Worm (Caenorhabditis elegans) whole organism, L3 larva: ENCODE results near the gene fut-2.

ENCODE experiments used
- ceh-9 ChIP-seq: sonication (generic microtip); optimal IDR thresholded peaks from 2 replicates; lab custom pipeline; 2018; ENCODE audit warnings: missing biosample characterization, missing genetic modification characterization
- elt-2 ChIP-seq: sonication (generic microtip); optimal IDR thresholded peaks from 2 replicates; lab custom pipeline; 2016; ENCODE audit warnings: missing genetic modification reagents, mild to moderate bottlenecking, missing genetic modification characterization, missing compliant biosample characterization
- elt-3 ChIP-seq, 3 experiments: fragments of 150-350 bp in 1 of 3; sonication (generic microtip) in 2 of 3; optimal IDR thresholded peaks; 2 replicates in 2 of 3; 4 replicates in 1 of 3; lab custom pipeline; 2014 to 2017; ENCODE audit warnings: missing biosample characterization in 3 of 3, missing genetic modification characterization in 3 of 3
- fkh-10 ChIP-seq: sonication (generic microtip); optimal IDR thresholded peaks from 2 replicates; lab custom pipeline; 2017; ENCODE audit warnings: missing biosample characterization, missing genetic modification reagents, missing genetic modification characterization
- lin-39 ChIP-seq: fragments of 150-350 bp; optimal IDR thresholded peaks from 2 replicates; lab custom pipeline; 2018; ENCODE audit warnings: missing biosample characterization, missing genetic modification reagents, missing genetic modification characterization
- mdl-1 ChIP-seq: fragments of 150-350 bp; optimal IDR thresholded peaks from 2 replicates; lab custom pipeline; 2014; ENCODE audit warnings: missing biosample characterization, missing genetic modification characterization
- nhr-11 ChIP-seq: fragments of 150-350 bp; optimal IDR thresholded peaks from 2 replicates; lab custom pipeline; 2014; ENCODE audit warnings: missing biosample characterization, missing genetic modification characterization
- nhr-237 ChIP-seq: fragments of 150-350 bp; optimal IDR thresholded peaks from 2 replicates; lab custom pipeline; 2014; ENCODE audit warnings: missing biosample characterization, missing genetic modification characterization
- nhr-25 ChIP-seq: sonication (generic microtip); optimal IDR thresholded peaks from 2 replicates; lab custom pipeline; 2017; ENCODE audit warnings: missing biosample characterization, missing genetic modification characterization
- skn-1 ChIP-seq: fragments of 150-350 bp; optimal IDR thresholded peaks from 2 replicates; lab custom pipeline; 2014; ENCODE audit warnings: missing biosample characterization, missing genetic modification characterization
- snpc-4 ChIP-seq: fragments of 150-350 bp; optimal IDR thresholded peaks from 2 replicates; lab custom pipeline; 2014; ENCODE audit warnings: missing biosample characterization, missing genetic modification characterization
- zag-1 ChIP-seq: fragments of 150-350 bp; optimal IDR thresholded peaks from 2 replicates; lab custom pipeline; 2014; ENCODE audit warnings: missing biosample characterization, missing genetic modification characterization
- ztf-11 ChIP-seq: fragments of 150-350 bp; optimal IDR thresholded peaks from 2 replicates; lab custom pipeline; 2014; ENCODE audit warnings: missing biosample characterization, missing genetic modification characterization

ce11 chrV:6611504-6611903 is 35.8 kb upstream of the fut-2 start:
- no peak for TF ChIP-seq nhr-237 (tag; lab: Kevin White, UChicago)
- TF ChIP-seq nhr-11 (tag; lab: Kevin White, UChicago): no peak
- no peak for TF ChIP-seq zag-1 (tag; lab: Kevin White, UChicago)
- TF ChIP-seq ztf-11: no peak
- TF ChIP-seq lin-39 (tag; lab: Kevin White, UChicago): no peak
- TF ChIP-seq fkh-10 (GFP tag; lab: Kevin White, UChicago): no peak
- no peak for TF ChIP-seq snpc-4
- TF ChIP-seq skn-1 (tag; lab: Kevin White, UChicago): no peak
- TF ChIP-seq elt-3 (tag; optimal IDR thresholded peaks at IDR 0.05; lab: Kevin White, UChicago): no peak
- TF ChIP-seq elt-2: no peak
- TF ChIP-seq nhr-25 (tag; lab: Kevin White, UChicago): no peak
- no peak for TF ChIP-seq mdl-1 (tag; lab: Kevin White, UChicago)
- no peak for TF ChIP-seq ceh-9 (tag; lab: Kevin White, UChicago)
